Worm (Caenorhabditis elegans): ENCODE results near the gene chat-1.

The chat-1 gene

ce11 chrIV:4477009-4477471 is 29.9 kb downstream of the chat-1 start, which contains the start of gene M01H9.3:
Gene M01H9.3, minus strand, starts transcription at chrIV:4477059.
- TF ChIP-seq rec-8 (tag; optimal IDR thresholded peaks at IDR 0.05) (no peak), mes-4 (tag; optimal IDR thresholded peaks at IDR 0.05) (no peak), egrh-3 (GFP tag; IDR thresholded peaks at IDR 0.05) (no peak), madf-3 (GFP tag; IDR thresholded peaks at IDR 0.05) (no peak), chd-7 (tag; optimal IDR thresholded peaks at IDR 0.05) (peak; percentile 18), snpc-1.1 (tag; optimal IDR thresholded peaks at IDR 0.05; ENCODE audit: insufficient read depth) (no peak), ztf-18 (tag; optimal IDR thresholded peaks at IDR 0.05) (no peak), tbp1 (GFP tag; optimal IDR thresholded peaks at IDR 0.05) (peak; percentile 15), F39B2.1 (GFP tag; IDR thresholded peaks at IDR 0.05) (no peak), atf-7 (tag; optimal IDR thresholded peaks at IDR 0.05) (no peak), cebp-1 (GFP tag; IDR thresholded peaks at IDR 0.05) (no peak), cebp-1 (tag; optimal IDR thresholded peaks at IDR 0.05) (peak; percentile 72), ztf-25 (GFP tag; IDR thresholded peaks at IDR 0.05) (no peak), cebp-2 (GFP tag; IDR thresholded peaks at IDR 0.05) (no peak), die-1 (tag; optimal IDR thresholded peaks at IDR 0.05) (peak; percentile 46), ztf-28 (GFP tag; IDR thresholded peaks at IDR 0.05) (no peak), ZK185.1 (tag; optimal IDR thresholded peaks at IDR 0.05; ENCODE audit: poor library complexity, severe bottlenecking) (no peak), unc-130 (GFP tag; optimal IDR thresholded peaks at IDR 0.05) (no peak), B0336.3 (GFP tag; IDR thresholded peaks at IDR 0.05) (peak; percentile 15; the same call in 1 of the 2 replicates), K11D2.4 (GFP tag; IDR thresholded peaks at IDR 0.05) (peak; percentile 59), F55B11.4 (tag; optimal IDR thresholded peaks at IDR 0.05; ENCODE audit: borderline replicate concordance, insufficient read depth) (no peak), tlf-1 (GFP tag; optimal IDR thresholded peaks at IDR 0.05) (peak; percentile 4), egl-44 (GFP tag; IDR thresholded peaks at IDR 0.05) (no peak), lin-26 (GFP tag; IDR thresholded peaks at IDR 0.05) (0 out of 2 replicates have a peak, but pooled peaks have one; percentile 40), tbx-9 (tag; optimal IDR thresholded peaks at IDR 0.05; ENCODE audit: borderline replicate concordance) (no peak), ceh-27 (GFP tag; optimal IDR thresholded peaks at IDR 0.05) (peak; percentile 52), F57C9.4 (tag; optimal IDR thresholded peaks at IDR 0.05) (no peak), hlh-26 (GFP tag; conservative IDR thresholded peaks at IDR 0.05) (no peak), zim-3 (tag; optimal IDR thresholded peaks at IDR 0.05) (no peak), T26A5.8 (tag; optimal IDR thresholded peaks at IDR 0.05) (no peak), sptf-2 (GFP tag; optimal IDR thresholded peaks at IDR 0.05) (no peak), zfh-2 (GFP tag; conservative IDR thresholded peaks at IDR 0.05) (no peak), dpl-1 (GFP tag; optimal IDR thresholded peaks at IDR 0.05) (no peak), lsy-27 (tag; optimal IDR thresholded peaks at IDR 0.05; ENCODE audit: borderline replicate concordance, insufficient read depth) (no peak), rcor-1 (GFP tag; IDR thresholded peaks at IDR 0.05) (no peak), repo-1 (tag; optimal IDR thresholded peaks at IDR 0.05) (no peak), madf-6 (GFP tag; IDR thresholded peaks at IDR 0.05) (no peak), mxl-1 (tag; optimal IDR thresholded peaks at IDR 0.05) (no peak), bed-1 (GFP tag; IDR thresholded peaks at IDR 0.05) (no peak), aptf-3 (GFP tag; IDR thresholded peaks at IDR 0.05) (no peak), nfya-1 (tag; optimal IDR thresholded peaks at IDR 0.05; ENCODE audit: borderline replicate concordance, insufficient read depth) (no peak), T07F8.4 (tag; optimal IDR thresholded peaks at IDR 0.05) (no peak), unc-62 (GFP tag; optimal IDR thresholded peaks at IDR 0.05) (no peak), let-526 (GFP tag; IDR thresholded peaks at IDR 0.05) (no peak), nhr-179 (tag; optimal IDR thresholded peaks at IDR 0.05) (no peak), nfyb-1 (GFP tag; IDR thresholded peaks at IDR 0.05) (no peak), mel-28 (tag; optimal IDR thresholded peaks at IDR 0.05; ENCODE audit: borderline replicate concordance) (no peak), C17E4.6 (GFP tag; IDR thresholded peaks at IDR 0.05) (no peak), snpc-1.3 (tag; optimal IDR thresholded peaks at IDR 0.05; ENCODE audit: insufficient read depth) (no peak)

All from whole organism, young adult.